Worm (Caenorhabditis elegans): Measurements from ENCODE around the gene fbxa-151.

The fbxa-151 gene

DNA sequence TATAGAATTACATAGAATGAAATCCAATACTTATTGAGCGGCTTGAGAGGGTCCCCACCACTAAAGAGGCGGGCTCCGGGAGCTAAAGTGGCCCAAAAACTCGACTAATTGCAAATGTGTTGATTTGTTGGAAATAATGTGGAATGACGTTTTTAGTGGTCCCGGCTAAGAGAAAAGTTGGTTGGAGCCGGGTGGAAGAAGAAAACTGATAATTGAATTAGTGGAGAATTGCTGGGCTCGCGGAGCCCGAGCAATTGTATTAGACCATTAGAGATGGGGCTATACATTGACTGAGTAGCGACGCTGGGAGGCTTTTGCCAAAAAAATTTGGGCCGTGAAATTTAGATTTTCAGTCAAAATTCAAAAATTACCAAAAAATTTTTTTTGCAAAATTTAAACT lies 41.1 kb downstream of the fbxa-151 start:
- TF ChIP-seq unc-62 (GFP tag; optimal IDR thresholded peaks at IDR 0.05) = no peak

DNA sequence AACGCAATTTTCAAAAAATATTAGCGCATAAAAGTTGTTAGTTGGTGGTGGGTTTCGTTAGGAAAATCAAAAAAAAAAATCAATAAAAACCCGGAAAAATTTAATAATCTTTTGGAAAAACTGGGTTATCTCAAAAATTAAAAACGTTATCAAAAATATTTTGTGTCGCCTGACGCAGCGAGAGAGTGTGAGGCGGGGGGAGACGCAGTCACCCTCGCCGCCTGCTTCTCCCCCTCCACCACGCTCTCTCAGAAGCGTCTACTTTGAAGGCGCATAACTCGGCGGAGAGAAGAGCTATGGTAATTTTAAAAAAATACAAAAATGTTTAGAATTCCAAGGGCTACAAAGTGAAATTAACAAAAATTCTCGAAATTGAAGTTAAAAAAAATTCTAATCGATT lies 41.6 kb downstream of the fbxa-151 start:
- TF ChIP-seq unc-62 (GFP tag; optimal IDR thresholded peaks at IDR 0.05) = no peak

ce11 chrIII:1223319-1224093 lies 43.2 kb downstream of the fbxa-151 start:
- TF ChIP-seq unc-62 (GFP tag; optimal IDR thresholded peaks at IDR 0.05) = no peak

ce11 chrIII:1221995-1222394 lies 44.7 kb downstream of the fbxa-151 start:
- no peak for TF ChIP-seq unc-62 (GFP tag; optimal IDR thresholded peaks at IDR 0.05)

ce11 chrIII:1220012-1220411 lies 46.7 kb downstream of the fbxa-151 start:
- TF ChIP-seq unc-62 (GFP tag; optimal IDR thresholded peaks at IDR 0.05) = no peak

- TF ChIP-seq unc-62 (GFP tag; optimal IDR thresholded peaks at IDR 0.05) = no peak
Measured at ce11 chrIII:1218998-1219397, 47.7 kb downstream of the fbxa-151 start.

- no peak for TF ChIP-seq unc-62 (GFP tag; optimal IDR thresholded peaks at IDR 0.05)
Measured at ce11 chrIII:1218221-1218620, 48.5 kb downstream of the fbxa-151 start.

ce11 chrIII:1216096-1216495 lies 50.6 kb downstream of the fbxa-151 start:
- TF ChIP-seq unc-62 (GFP tag; optimal IDR thresholded peaks at IDR 0.05) = no peak

All from whole organism, dauer.